Fruit fly (Drosophila melanogaster): ENCODE results near the gene Lrp4.

dm6 chrX:15889780-15890608 is 20.7 kb upstream of the Lrp4 start, which contains the start of the genes MSBP and CG15916:
- TF ChIP-seq CTCF (optimal IDR thresholded peaks at IDR 0.05), result no peak
- TF ChIP-seq CG8478 (optimal IDR thresholded peaks at IDR 0.05), result no peak
